Worm (Caenorhabditis elegans) whole organism, late embryonic: ENCODE results near the gene F54H5.2.

Experiments used
- C38D4.7 ChIP-seq: fragments of 200-800 bp; sonication (Bioruptor generic); optimal IDR thresholded peaks from 2 replicates; lab custom pipeline; 2018; ENCODE audit warnings: mild to moderate bottlenecking, missing genetic modification characterization, moderate library complexity, missing compliant biosample characterization
- T23F11.4 ChIP-seq: fragments of 200-800 bp; sonication (Bioruptor generic); optimal IDR thresholded peaks from 2 replicates; lab custom pipeline; 2018; ENCODE audit warnings: mild to moderate bottlenecking, missing genetic modification characterization, missing compliant biosample characterization
- ceh-2 ChIP-seq: sonication (generic microtip); optimal IDR thresholded peaks from 2 replicates; lab custom pipeline; 2016; ENCODE audit warnings: missing genotype, missing genetic modification characterization, missing compliant biosample characterization
- ceh-22 ChIP-seq: sonication (generic microtip); optimal IDR thresholded peaks from 2 replicates; lab custom pipeline; 2017; ENCODE audit warnings: missing biosample characterization, missing genetic modification characterization
- ceh-24 ChIP-seq: sonication (generic microtip); optimal IDR thresholded peaks from 2 replicates; lab custom pipeline; 2016; ENCODE audit warnings: mild to moderate bottlenecking, missing genetic modification characterization, missing compliant biosample characterization
- ceh-6 ChIP-seq: fragments of 200-800 bp; sonication (Bioruptor generic); optimal IDR thresholded peaks from 2 replicates; lab custom pipeline; 2018; ENCODE audit warnings: mild to moderate bottlenecking, missing genetic modification characterization, missing compliant biosample characterization
- dmd-4 ChIP-seq: sonication (generic microtip); optimal IDR thresholded peaks from 2 replicates; lab custom pipeline; 2016; ENCODE audit warnings: borderline replicate concordance, missing genetic modification characterization, missing compliant biosample characterization
- dve-1 ChIP-seq: sonication (generic microtip); optimal IDR thresholded peaks from 2 replicates; lab custom pipeline; 2017; ENCODE audit warnings: antibody characterized with exemption, mild to moderate bottlenecking, missing genetic modification characterization, missing compliant biosample characterization
- elt-2 ChIP-seq: sonication (generic microtip); optimal IDR thresholded peaks from 2 replicates; lab custom pipeline; 2016; ENCODE audit warnings: missing genetic modification reagents, missing genetic modification characterization, missing compliant biosample characterization
- elt-4 ChIP-seq: sonication (generic microtip); optimal IDR thresholded peaks from 2 replicates; lab custom pipeline; 2016; ENCODE audit warnings: missing genetic modification characterization, missing compliant biosample characterization
- ets-4 ChIP-seq: sonication (generic microtip); optimal IDR thresholded peaks from 2 replicates; lab custom pipeline; 2016; ENCODE audit warnings: missing genetic modification characterization, missing compliant biosample characterization
- eyg-1 ChIP-seq: sonication (generic microtip); optimal IDR thresholded peaks from 2 replicates; lab custom pipeline; 2016; ENCODE audit warnings: missing genotype, missing genetic modification characterization, missing compliant biosample characterization
- fkh-10 ChIP-seq: fragments of 150-350 bp; optimal IDR thresholded peaks from 2 replicates; lab custom pipeline; 2014; ENCODE audit warnings: missing biosample characterization, missing genetic modification reagents, missing genetic modification characterization
- hlh-13 ChIP-seq: fragments of 200-800 bp; sonication (Bioruptor generic); optimal IDR thresholded peaks from 2 replicates; lab custom pipeline; 2018; ENCODE audit warnings: mild to moderate bottlenecking, missing genetic modification characterization, missing compliant biosample characterization
- hlh-30 ChIP-seq: sonication (generic microtip); optimal IDR thresholded peaks from 2 replicates; lab custom pipeline; 2017; ENCODE audit warnings: antibody characterized with exemption, missing genetic modification characterization, missing compliant biosample characterization; ENCODE audit not compliant: insufficient read depth
- hlh-6 ChIP-seq: sonication (generic microtip); optimal IDR thresholded peaks from 2 replicates; lab custom pipeline; 2016; ENCODE audit warnings: missing genotype, missing genetic modification characterization, missing compliant biosample characterization
- lim-6 ChIP-seq: sonication (generic microtip); optimal IDR thresholded peaks from 2 replicates; lab custom pipeline; 2016; ENCODE audit warnings: missing genetic modification characterization, missing compliant biosample characterization
- lin-11 ChIP-seq: fragments of 200-800 bp; sonication (Bioruptor generic); optimal IDR thresholded peaks from 2 replicates; lab custom pipeline; 2018; ENCODE audit warnings: mild to moderate bottlenecking, missing genetic modification characterization, missing compliant biosample characterization
- mec-3 ChIP-seq: sonication (generic microtip); optimal IDR thresholded peaks from 2 replicates; lab custom pipeline; 2016; ENCODE audit warnings: borderline replicate concordance, missing genetic modification characterization, missing compliant biosample characterization
- nhr-232 ChIP-seq: sonication (generic microtip); optimal IDR thresholded peaks from 2 replicates; lab custom pipeline; 2016; ENCODE audit warnings: missing genetic modification characterization, missing compliant biosample characterization
- odd-2 ChIP-seq: sonication (generic microtip); optimal IDR thresholded peaks from 2 replicates; lab custom pipeline; 2017; ENCODE audit warnings: antibody characterized with exemption, mild to moderate bottlenecking, missing genetic modification characterization, missing compliant biosample characterization
- pag-3 ChIP-seq: sonication (generic microtip); optimal IDR thresholded peaks from 2 replicates; lab custom pipeline; 2016; ENCODE audit warnings: missing compliant biosample characterization, missing genetic modification characterization, borderline replicate concordance
- pat-9 ChIP-seq: fragments of 200-800 bp; sonication (Bioruptor generic); optimal IDR thresholded peaks from 2 replicates; lab custom pipeline; 2018; ENCODE audit warnings: mild to moderate bottlenecking, missing genetic modification characterization, moderate library complexity, missing compliant biosample characterization
- pax-1 ChIP-seq: fragments of 150-350 bp; optimal IDR thresholded peaks from 2 replicates; lab custom pipeline; 2014; ENCODE audit warnings: missing biosample characterization, missing genetic modification characterization
- pha-2 ChIP-seq: sonication (generic microtip); optimal IDR thresholded peaks from 2 replicates; lab custom pipeline; 2017; ENCODE audit warnings: mild to moderate bottlenecking, missing genetic modification characterization, missing compliant biosample characterization
- pha-4 ChIP-seq: fragments of 150-350 bp; optimal IDR thresholded peaks from 2 replicates; lab custom pipeline; 2018; ENCODE audit warnings: missing biosample characterization, missing genetic modification reagents, missing genetic modification characterization
- pros-1 ChIP-seq: fragments of 150-350 bp; optimal IDR thresholded peaks from 2 replicates; lab custom pipeline; 2014; ENCODE audit warnings: missing biosample characterization, missing genetic modification reagents, missing genetic modification characterization
- ref-2 ChIP-seq: sonication (generic microtip); optimal IDR thresholded peaks from 2 replicates; lab custom pipeline; 2016; ENCODE audit warnings: missing genetic modification characterization, missing compliant biosample characterization
- sox-2 ChIP-seq: fragments of 200-800 bp; sonication (Bioruptor generic); IDR thresholded peaks from 2 replicates; pipeline ENCODE4 v1.3.6; 2022; ENCODE audit warnings: missing genetic modification reagents, missing genetic modification characterization, missing compliant biosample characterization
- sox-4 ChIP-seq: sonication (generic microtip); optimal IDR thresholded peaks from 2 replicates; lab custom pipeline; 2017; ENCODE audit warnings: mild to moderate bottlenecking, missing genetic modification characterization, inconsistent platforms, missing compliant biosample characterization
- syd-9 ChIP-seq: sonication (generic microtip); optimal IDR thresholded peaks from 2 replicates; lab custom pipeline; 2016; ENCODE audit warnings: mild to moderate bottlenecking, missing genetic modification characterization, moderate library complexity, missing compliant biosample characterization
- unc-42 ChIP-seq: sonication (generic microtip); optimal IDR thresholded peaks from 2 replicates; lab custom pipeline; 2016; ENCODE audit warnings: missing genotype, missing genetic modification characterization, missing compliant biosample characterization
- unc-55 ChIP-seq: sonication (generic microtip); optimal IDR thresholded peaks from 2 replicates; lab custom pipeline; 2017; ENCODE audit warnings: missing biosample characterization, missing genetic modification reagents, missing genetic modification characterization
- unc-86 ChIP-seq: sonication (generic microtip); optimal IDR thresholded peaks from 2 replicates; lab custom pipeline; 2016; ENCODE audit warnings: missing genetic modification characterization, missing compliant biosample characterization

Gene F54H5.2

ce11 chrII:6651719-6652118 lies 24.4 kb downstream of the F54H5.2 start, which contains the start of gene sra-26:
TSS of gene sra-26 (minus strand) at chrII:6651819.
- TF ChIP-seq T23F11.4 (GFP tag; lab: Kevin White, UChicago) (no peak), elt-4 (tag; lab: Kevin White, UChicago) (no peak), ets-4 (tag; lab: Kevin White, UChicago) (no peak), pag-3 (no peak), dmd-4 (tag; lab: Kevin White, UChicago) (no peak), dve-1 (no peak), mec-3 (no peak), unc-55 (GFP tag; lab: Kevin White, UChicago) (no peak), hlh-13 (GFP tag; lab: Kevin White, UChicago) (no peak), syd-9 (no peak), fkh-10 (GFP tag; lab: Kevin White, UChicago) (no peak), pha-4 (no peak), ref-2 (tag; lab: Kevin White, UChicago) (no peak), hlh-30 (tag; lab: Kevin White, UChicago) (no peak), pros-1 (no peak)

ce11 chrII:6654284-6654683 lies 27.0 kb downstream of the F54H5.2 start, which contains the start of gene T19D12.9:
TSS of gene T19D12.9 (minus strand) at chrII:6654384.
- TF ChIP-seq elt-4 (tag; lab: Kevin White, UChicago) (no peak), ceh-22 (tag; lab: Kevin White, UChicago) (no peak), elt-2 (tag; lab: Kevin White, UChicago) (no peak), lim-6 (tag; lab: Kevin White, UChicago) (no peak), unc-86 (tag; lab: Kevin White, UChicago) (no peak), ceh-24 (tag; lab: Kevin White, UChicago) (no peak), hlh-6 (tag; lab: Kevin White, UChicago) (no peak), hlh-13 (GFP tag; lab: Kevin White, UChicago) (no peak), C38D4.7 (no peak), eyg-1 (tag; lab: Kevin White, UChicago) (no peak), nhr-232 (tag; lab: Kevin White, UChicago) (no peak), ref-2 (tag; lab: Kevin White, UChicago) (no peak), pha-2 (tag; lab: Kevin White, UChicago) (no peak), unc-42 (no peak), mec-3 (no peak), ceh-6 (no peak), ets-4 (tag; lab: Kevin White, UChicago) (no peak)

- no peak for TF ChIP-seq ceh-2
- no peak for TF ChIP-seq pax-1 (tag; lab: Kevin White, UChicago)
- no peak for TF ChIP-seq unc-86 (tag; lab: Kevin White, UChicago)
- no peak for TF ChIP-seq hlh-6 (tag; lab: Kevin White, UChicago)
- no peak for TF ChIP-seq pag-3
- no peak for TF ChIP-seq pat-9 (tag; lab: Kevin White, UChicago)
- TF ChIP-seq sox-2 (GFP tag; lab: Robert Waterston, UW): no peak
These were observed 31.5 kb downstream of the F54H5.2 start, which contains the start of gene T19D12.10 for ce11 chrII:6658766-6659165. TSS of gene T19D12.10 (minus strand) at chrII:6658866.

- TF ChIP-seq elt-2 (tag; lab: Kevin White, UChicago): peak; percentile 18
- TF ChIP-seq odd-2 (tag; lab: Kevin White, UChicago): no peak
These were observed 33.9 kb downstream of the F54H5.2 start, which contains the start of gene T19D12.2 for ce11 chrII:6661211-6661610. TSS of gene T19D12.2 (plus strand) at chrII:6661335.

- TF ChIP-seq unc-86 (tag; lab: Kevin White, UChicago): no peak
- TF ChIP-seq hlh-30 (tag; lab: Kevin White, UChicago): no peak
- TF ChIP-seq dve-1: no peak
- no peak for TF ChIP-seq pat-9 (tag; lab: Kevin White, UChicago)
- TF ChIP-seq lin-11 (tag; lab: Kevin White, UChicago): no peak
- TF ChIP-seq sox-2 (GFP tag; lab: Robert Waterston, UW): no peak
- TF ChIP-seq sox-4 (tag; lab: Kevin White, UChicago): no peak
- no peak for TF ChIP-seq pha-2 (tag; lab: Kevin White, UChicago)
These were observed 36.5 kb downstream of the F54H5.2 start for ce11 chrII:6663799-6664198.
